Fruit fly (Drosophila melanogaster) whole organism, embryonic: ENCODE data around the gene Mal-B1.
A peak's percentile ranks its signal among the peaks of the same experiment; 100 is the strongest.

Experiments
- B-H2 ChIP-seq: fragments of 200-800 bp; sonication (Bioruptor generic); optimal IDR thresholded peaks from 2 replicates; lab custom pipeline; 2018; ENCODE audit warnings: missing biosample characterization, mild to moderate bottlenecking, missing genetic modification characterization
- Bgb ChIP-seq: fragments of 200-800 bp; sonication (Bioruptor generic); IDR thresholded peaks from 2 replicates; pipeline ENCODE4 v1.3.6; 2022; ENCODE audit warnings: missing biosample characterization, missing genetic modification characterization; ENCODE audit not compliant: partially characterized antibody
- C15 ChIP-seq: fragments of 200-800 bp; sonication (Bioruptor generic); IDR thresholded peaks from 3 replicates; pipeline ENCODE4 v1.3.6; 2022; ENCODE audit warnings: missing biosample characterization, missing genetic modification characterization
- CG10654 ChIP-seq: fragments of 200-800 bp; sonication (Bioruptor generic); optimal IDR thresholded peaks from 2 replicates; lab custom pipeline; 2016; ENCODE audit warnings: missing biosample characterization, missing genetic modification characterization
- CG1233 ChIP-seq: fragments of 200-800 bp; sonication (Bioruptor generic); optimal IDR thresholded peaks from 4 replicates; lab custom pipeline; 2018; ENCODE audit warnings: missing biosample characterization, mild to moderate bottlenecking, missing genetic modification characterization
- CG12744 ChIP-seq: fragments of 200-800 bp; sonication (Bioruptor generic); optimal IDR thresholded peaks from 2 replicates; lab custom pipeline; 2016; ENCODE audit warnings: missing biosample characterization, missing genetic modification characterization
- CG13287 ChIP-seq: fragments of 200-800 bp; sonication (Bioruptor generic); IDR thresholded peaks from 2 replicates; pipeline ENCODE4 v1.3.6; 2022; ENCODE audit warnings: missing biosample characterization, missing genetic modification characterization; ENCODE audit not compliant: partially characterized antibody
- CG13424 ChIP-seq: fragments of 200-800 bp; sonication (Bioruptor generic); optimal IDR thresholded peaks from 2 replicates; lab custom pipeline; 2019; ENCODE audit warnings: missing biosample characterization, mild to moderate bottlenecking, missing genetic modification characterization, moderate library complexity
- CG14667 ChIP-seq: fragments of 200-800 bp; sonication (Bioruptor generic); IDR thresholded peaks from 2 replicates; pipeline ENCODE4 v1.3.6; 2022; ENCODE audit warnings: missing biosample characterization, missing genetic modification characterization
- CG15696 ChIP-seq: fragments of 200-800 bp; sonication (Bioruptor generic); optimal IDR thresholded peaks from 2 replicates; lab custom pipeline; 2019; ENCODE audit warnings: missing biosample characterization, mild to moderate bottlenecking, missing genetic modification characterization, moderate library complexity
- CG1603 ChIP-seq: fragments of 200-800 bp; sonication (Bioruptor generic); optimal IDR thresholded peaks from 2 replicates; lab custom pipeline; 2019; ENCODE audit warnings: missing biosample characterization, mild to moderate bottlenecking, missing genetic modification characterization, moderate library complexity
- CG1647 ChIP-seq: fragments of 200-800 bp; sonication (Bioruptor generic); optimal IDR thresholded peaks from 3 replicates; lab custom pipeline; 2016; ENCODE audit warnings: missing biosample characterization, missing genetic modification characterization
- CG17186 ChIP-seq: fragments of 200-800 bp; sonication (Bioruptor generic); optimal IDR thresholded peaks from 3 replicates; lab custom pipeline; 2017; ENCODE audit warnings: missing biosample characterization, missing genetic modification reagents, missing genetic modification characterization
- CG17359 ChIP-seq: fragments of 200-800 bp; sonication (Bioruptor generic); optimal IDR thresholded peaks from 3 replicates; lab custom pipeline; 2018; ENCODE audit warnings: missing biosample characterization, mild to moderate bottlenecking, missing genetic modification characterization, moderate library complexity
- CG17361 ChIP-seq: fragments of 200-800 bp; sonication (Bioruptor generic); IDR thresholded peaks from 3 replicates; pipeline ENCODE4 v1.3.6; 2022; ENCODE audit warnings: missing biosample characterization, missing genetic modification characterization
- CG3407 ChIP-seq: fragments of 200-800 bp; sonication (Bioruptor generic); optimal IDR thresholded peaks from 2 replicates; lab custom pipeline; 2018; ENCODE audit warnings: missing biosample characterization, mild to moderate bottlenecking, missing genetic modification characterization
- CG34422 ChIP-seq: fragments of 200-800 bp; sonication (Bioruptor generic); IDR thresholded peaks from 3 replicates; pipeline ENCODE4 v1.3.6; 2022; ENCODE audit warnings: missing biosample characterization, missing genetic modification characterization
- CG4360 ChIP-seq: fragments of 200-800 bp; sonication (Bioruptor generic); IDR thresholded peaks from 2 replicates; pipeline ENCODE4 v1.3.6; 2022; ENCODE audit warnings: missing biosample characterization, missing genetic modification characterization
- CG6683 ChIP-seq: fragments of 200-800 bp; sonication (Bioruptor generic); optimal IDR thresholded peaks from 2 replicates; lab custom pipeline; 2017; ENCODE audit warnings: missing biosample characterization, mild to moderate bottlenecking, missing genetic modification characterization, missing genetic modification reagents
- D19A ChIP-seq: fragments of 200-800 bp; optimal IDR thresholded peaks from 3 replicates; lab custom pipeline; 2019; ENCODE audit warnings: missing biosample characterization, mild to moderate bottlenecking, missing genetic modification characterization, moderate library complexity
- Dek ChIP-seq: fragments of 200-800 bp; sonication (Bioruptor generic); optimal IDR thresholded peaks from 3 replicates; lab custom pipeline; 2019; ENCODE audit warnings: missing biosample characterization, mild to moderate bottlenecking, missing genetic modification characterization, moderate library complexity
- Doc3 ChIP-seq: fragments of 200-800 bp; sonication (Bioruptor generic); IDR thresholded peaks from 3 replicates; pipeline ENCODE4 v1.3.6; 2022; ENCODE audit warnings: missing biosample characterization, missing genetic modification characterization; ENCODE audit not compliant: partially characterized antibody
- H2.0 ChIP-seq: fragments of 200-800 bp; sonication (Bioruptor generic); IDR thresholded peaks from 2 replicates; pipeline ENCODE4 v1.3.6; 2022; ENCODE audit warnings: missing biosample characterization, missing genetic modification characterization
- Hr39 ChIP-seq: fragments of >200 bp; optimal IDR thresholded peaks from 2 replicates; lab custom pipeline; 2017
- MBD-R2 ChIP-seq: fragments of 200-800 bp; sonication (Bioruptor generic); IDR thresholded peaks from 2 replicates; pipeline ENCODE4 v1.3.6; 2022; ENCODE audit warnings: missing biosample characterization, missing genetic modification characterization
- MESR4 ChIP-seq: fragments of 200-800 bp; sonication (Bioruptor generic); optimal IDR thresholded peaks from 2 replicates; lab custom pipeline; 2018; ENCODE audit warnings: missing biosample characterization, mild to moderate bottlenecking, missing genetic modification characterization, moderate library complexity
- NFAT ChIP-seq: fragments of 200-800 bp; sonication (Bioruptor generic); IDR thresholded peaks from 2 replicates; pipeline ENCODE4 v1.3.6; 2022; ENCODE audit warnings: missing biosample characterization, missing genetic modification characterization
- Ravus ChIP-seq: fragments of 200-800 bp; sonication (Bioruptor generic); IDR thresholded peaks from 2 replicates; pipeline ENCODE4 v1.3.6; 2022; ENCODE audit warnings: missing biosample characterization, missing genetic modification characterization
- Rx ChIP-seq: fragments of 200-800 bp; sonication (Bioruptor generic); IDR thresholded peaks from 2 replicates; pipeline ENCODE4 v1.3.6; 2022; ENCODE audit warnings: missing biosample characterization, missing genetic modification characterization
- Sry-δ ChIP-seq: fragments of 200-800 bp; sonication (Bioruptor generic); optimal IDR thresholded peaks from 2 replicates; lab custom pipeline; 2016; ENCODE audit warnings: missing biosample characterization, missing genetic modification characterization
- TFAM ChIP-seq: fragments of 200-800 bp; sonication (Bioruptor generic); optimal IDR thresholded peaks from 2 replicates; lab custom pipeline; 2017; ENCODE audit warnings: missing biosample characterization, missing genetic modification characterization, inconsistent platforms
- Xbp1 ChIP-seq: fragments of 200-800 bp; sonication (Bioruptor generic); optimal IDR thresholded peaks from 3 replicates; lab custom pipeline; 2016; ENCODE audit warnings: missing biosample characterization, mild to moderate bottlenecking, missing genetic modification characterization
- ab ChIP-seq: fragments of 200-800 bp; sonication (Bioruptor generic); optimal IDR thresholded peaks from 2 replicates; lab custom pipeline; 2016; ENCODE audit warnings: missing biosample characterization, missing genetic modification characterization
- ara ChIP-seq: fragments of 200-800 bp; sonication (Bioruptor generic); IDR thresholded peaks from 2 replicates; pipeline ENCODE4 v1.3.6; 2022; ENCODE audit warnings: missing biosample characterization, missing genetic modification characterization
- bcd ChIP-seq: fragments of 200-800 bp; sonication (Bioruptor generic); optimal IDR thresholded peaks from 2 replicates; lab custom pipeline; 2017; ENCODE audit warnings: missing biosample characterization, mild to moderate bottlenecking, missing genetic modification characterization
- chif ChIP-seq, 2 experiments: fragments of 200-800 bp; sonication (Bioruptor generic); optimal IDR thresholded peaks; 3 replicates each; lab custom pipeline; 2016; ENCODE audit warnings: missing biosample characterization in 2 of 2, missing genetic modification characterization in 2 of 2
- cwo ChIP-seq: fragments of 200-800 bp; sonication (Bioruptor generic); optimal IDR thresholded peaks from 3 replicates; lab custom pipeline; 2017; ENCODE audit warnings: missing biosample characterization, missing genetic modification characterization, mild to moderate bottlenecking, moderate library complexity, missing genetic modification reagents
- fd64A ChIP-seq: fragments of 200-800 bp; sonication (Bioruptor generic); optimal IDR thresholded peaks from 3 replicates; lab custom pipeline; 2018; ENCODE audit warnings: missing biosample characterization, mild to moderate bottlenecking, missing genetic modification characterization
- ftz-f1 ChIP-seq: fragments of 200-800 bp; sonication (Bioruptor generic); optimal IDR thresholded peaks from 2 replicates; lab custom pipeline; 2016; ENCODE audit warnings: missing biosample characterization, missing genetic modification characterization
- gce ChIP-seq: fragments of 200-800 bp; sonication (Bioruptor generic); IDR thresholded peaks from 3 replicates; pipeline ENCODE4 v1.3.6; 2022; ENCODE audit warnings: missing biosample characterization, missing genetic modification characterization
- gsb ChIP-seq: fragments of 200-800 bp; sonication (Bioruptor generic); IDR thresholded peaks from 2 replicates; pipeline ENCODE4 v1.3.6; 2022; ENCODE audit warnings: missing biosample characterization, missing genetic modification characterization
- gsb-n ChIP-seq: fragments of 200-800 bp; sonication (Bioruptor generic); optimal IDR thresholded peaks from 3 replicates; lab custom pipeline; 2018; ENCODE audit warnings: missing biosample characterization, mild to moderate bottlenecking, missing genetic modification characterization
- inv ChIP-seq: fragments of 200-800 bp; sonication (Bioruptor generic); IDR thresholded peaks from 2 replicates; pipeline ENCODE4 v1.3.6; 2022; ENCODE audit warnings: missing biosample characterization, missing genetic modification characterization; ENCODE audit not compliant: partially characterized antibody
- jumu ChIP-seq: fragments of 200-800 bp; sonication (Bioruptor generic); optimal IDR thresholded peaks from 3 replicates; lab custom pipeline; 2016; ENCODE audit warnings: missing biosample characterization, missing genetic modification characterization
- lilli ChIP-seq: fragments of 200-800 bp; sonication (Bioruptor generic); optimal IDR thresholded peaks from 3 replicates; lab custom pipeline; 2016; ENCODE audit warnings: missing biosample characterization, missing genetic modification characterization
- peb ChIP-seq: fragments of 200-800 bp; sonication (Bioruptor generic); IDR thresholded peaks from 2 replicates; pipeline ENCODE4 v1.3.6; 2022; ENCODE audit warnings: missing biosample characterization, missing genetic modification characterization
- tap ChIP-seq: fragments of 200-800 bp; optimal IDR thresholded peaks from 3 replicates; lab custom pipeline; 2019; ENCODE audit warnings: missing biosample characterization, mild to moderate bottlenecking, missing genetic modification characterization, moderate library complexity
- tgo ChIP-seq: fragments of 200-800 bp; sonication (Bioruptor generic); IDR thresholded peaks from 3 replicates; pipeline ENCODE4 v1.3.6; 2022; ENCODE audit warnings: missing biosample characterization, missing genetic modification characterization
- ttk ChIP-seq: fragments of 200-800 bp; sonication (Bioruptor generic); IDR thresholded peaks from 2 replicates; pipeline ENCODE4 v2.1.2; 2022; ENCODE audit warnings: missing biosample characterization, missing genetic modification characterization
- vvl ChIP-seq: fragments of 200-800 bp; sonication (Bioruptor generic); IDR thresholded peaks from 2 replicates; pipeline ENCODE4 v1.3.6; 2022; ENCODE audit warnings: missing biosample characterization, missing genetic modification characterization
- zen ChIP-seq: fragments of 200-800 bp; sonication (Bioruptor generic); optimal IDR thresholded peaks from 3 replicates; lab custom pipeline; 2018; ENCODE audit warnings: missing biosample characterization, mild to moderate bottlenecking, missing genetic modification characterization, moderate library complexity

The Mal-B1 gene

dm6 chr2L:11816376-11816775 is 30.6 kb upstream of the Mal-B1 start (continued):
- TF ChIP-seq CG12744 (GFP tag; lab: Kevin White, UChicago) (peak; percentile 92), H2.0 (GFP tag; lab: Robert Waterston, UW) (peak; percentile 87), bcd (GFP tag; lab: Kevin White, UChicago) (peak; percentile 97), gsb (peak; percentile 83), CG13424 (tag; lab: Kevin White, UChicago) (peak; percentile 76), zen (tag; lab: Kevin White, UChicago) (peak; percentile 94), ab (GFP tag; lab: Kevin White, UChicago) (peak; percentile 38), cwo (peak; percentile 76), fd64A (GFP tag; lab: Kevin White, UChicago) (peak; percentile 97), CG14667 (GFP tag; lab: Robert Waterston, UW) (peak; percentile 76; the same call in 1 of the 2 replicates), MBD-R2 (GFP tag; lab: Robert Waterston, UW) (peak; percentile 57; the same call in 1 of the 2 replicates), NFAT (GFP tag; lab: Robert Waterston, UW) (peak; percentile 91), Dek (tag; lab: Kevin White, UChicago) (peak; percentile 65), B-H2 (peak; percentile 80), Ravus (GFP tag; lab: Robert Waterston, UW) (peak; percentile 64), Sry-δ (GFP tag; lab: Kevin White, UChicago) (peak; percentile 64), chif (GFP tag; optimal IDR thresholded peaks at IDR 0.05; lab: Kevin White, UChicago) (peak; percentile 95 to 96), CG10654 (GFP tag; lab: Kevin White, UChicago) (peak; percentile 96), CG4360 (GFP tag; lab: Robert Waterston, UW) (peak; percentile 75), CG1603 (tag; lab: Kevin White, UChicago) (peak; percentile 96), CG1233 (GFP tag; lab: Kevin White, UChicago) (peak; percentile 97), lilli (peak; percentile 75), Hr39 (lab: Kevin White, UChicago) (no peak), CG1647 (GFP tag; lab: Kevin White, UChicago) (peak; percentile 85), C15 (peak; percentile 73; the same call in 2 of the 3 replicates), CG34422 (GFP tag; lab: Robert Waterston, UW) (peak; percentile 88), Xbp1 (GFP tag; lab: Kevin White, UChicago) (peak; percentile 95), gsb-n (tag; lab: Kevin White, UChicago) (peak; percentile 91), CG15696 (peak; percentile 86), jumu (peak; percentile 82), CG17361 (GFP tag; lab: Robert Waterston, UW) (peak; percentile 92), MESR4 (peak; percentile 52), peb (GFP tag; lab: Robert Waterston, UW) (peak; percentile 74), ftz-f1 (GFP tag; lab: Kevin White, UChicago) (peak; percentile 80), CG13287 (GFP tag; lab: Robert Waterston, UW) (no peak; the same call in 1 of the 2 replicates), CG17186 (GFP tag; lab: Kevin White, UChicago) (peak; percentile 94), D19A (tag; lab: Kevin White, UChicago) (peak; percentile 77), tgo (GFP tag; lab: Robert Waterston, UW) (peak; percentile 74), vvl (peak; percentile 95), inv (GFP tag; lab: Robert Waterston, UW) (0 out of 2 replicates have a peak, but pooled peaks have one; percentile 19), ttk (peak; percentile 88), gce (peak; percentile 96), TFAM (peak; percentile 92), Bgb (GFP tag; lab: Robert Waterston, UW) (no peak; the same call in 1 of the 2 replicates), CG17359 (tag; lab: Kevin White, UChicago) (peak; percentile 94), CG6683 (GFP tag; lab: Kevin White, UChicago) (peak; percentile 90), tap (peak; percentile 82), Doc3 (GFP tag; lab: Robert Waterston, UW) (no peak), CG3407 (GFP tag; lab: Kevin White, UChicago) (peak; percentile 95), ara (GFP tag; lab: Robert Waterston, UW) (peak; percentile 90), Rx (peak; percentile 93)
